Worm (Caenorhabditis elegans): Measurements from ENCODE around the gene K09F6.15.

- TF ChIP-seq zfp-3 (GFP tag; conservative IDR thresholded peaks at IDR 0.05): no peak
- TF ChIP-seq pqm-1 (tag; optimal IDR thresholded peaks at IDR 0.05): peak; percentile 85
- no peak for TF ChIP-seq mes-2 (tag; optimal IDR thresholded peaks at IDR 0.05; ENCODE audit: poor library complexity, severe bottlenecking)
- TF ChIP-seq nhr-41 (GFP tag; IDR thresholded peaks at IDR 0.05): no peak
- no peak for TF ChIP-seq R02D3.7 (tag; optimal IDR thresholded peaks at IDR 0.05)
- no peak for TF ChIP-seq pha-4 (GFP tag; IDR thresholded peaks at IDR 0.05)
- no peak for TF ChIP-seq pha-4 (tag; optimal IDR thresholded peaks at IDR 0.05)
- no peak for TF ChIP-seq F26F4.8 (GFP tag; conservative IDR thresholded peaks at IDR 0.05)
- TF ChIP-seq ces-1 (GFP tag; optimal IDR thresholded peaks at IDR 0.05): no peak
- no peak for TF ChIP-seq ama-1 (optimal IDR thresholded peaks at IDR 0.05)
- no peak for TF ChIP-seq unc-62 (GFP tag; optimal IDR thresholded peaks at IDR 0.05 in 1 of 2)
- TF ChIP-seq unc-62 (tag; optimal IDR thresholded peaks at IDR 0.05): no peak
- no peak for TF ChIP-seq attf-4 (tag; optimal IDR thresholded peaks at IDR 0.05)
- peak; percentile 29 for TF ChIP-seq hlh-30 (tag; optimal IDR thresholded peaks at IDR 0.05; ENCODE audit: insufficient read depth)
- no peak for TF ChIP-seq snpc-4 (tag; optimal IDR thresholded peaks at IDR 0.05)
Observed at ce11 chrII:2322857-2323518, 45.7 kb upstream of the K09F6.15 start, which contains the start of the genes ZK1240.6 and ZK1240.2.

All from whole organism, L4 larva.